Worm (Caenorhabditis elegans) whole organism, late embryonic: ENCODE data around the gene clec-62.

ENCODE experiments used
- F13H6.1 ChIP-seq: sonication (generic microtip); optimal IDR thresholded peaks from 2 replicates; lab custom pipeline; 2016; ENCODE audit warnings: missing genetic modification characterization, missing compliant biosample characterization
- K02D7.2 ChIP-seq: sonication (generic microtip); optimal IDR thresholded peaks from 2 replicates; lab custom pipeline; 2017; ENCODE audit warnings: mild to moderate bottlenecking, missing genetic modification characterization, missing compliant biosample characterization
- ama-1 ChIP-seq: fragments of 150-350 bp; optimal IDR thresholded peaks from 2 replicates; lab custom pipeline; 2014
- ceh-2 ChIP-seq: sonication (generic microtip); optimal IDR thresholded peaks from 2 replicates; lab custom pipeline; 2016; ENCODE audit warnings: missing genotype, missing genetic modification characterization, missing compliant biosample characterization
- ceh-31 ChIP-seq: sonication (generic microtip); optimal IDR thresholded peaks from 2 replicates; lab custom pipeline; 2016; ENCODE audit warnings: missing genetic modification characterization, missing compliant biosample characterization
- che-1 ChIP-seq: sonication (generic microtip); optimal IDR thresholded peaks from 2 replicates; lab custom pipeline; 2016; ENCODE audit warnings: mild to moderate bottlenecking, missing genetic modification characterization, missing compliant biosample characterization
- hlh-15 ChIP-seq: sonication (generic microtip); optimal IDR thresholded peaks from 2 replicates; lab custom pipeline; 2016; ENCODE audit warnings: missing genetic modification characterization, missing compliant biosample characterization
- nhr-11 ChIP-seq: fragments of 150-350 bp; optimal IDR thresholded peaks from 2 replicates; lab custom pipeline; 2014; ENCODE audit warnings: missing biosample characterization, missing genetic modification characterization
- pag-3 ChIP-seq: sonication (generic microtip); optimal IDR thresholded peaks from 2 replicates; lab custom pipeline; 2016; ENCODE audit warnings: missing compliant biosample characterization, missing genetic modification characterization, borderline replicate concordance
- pha-4 ChIP-seq: fragments of 150-350 bp; optimal IDR thresholded peaks from 2 replicates; lab custom pipeline; 2018; ENCODE audit warnings: missing biosample characterization, missing genetic modification reagents, missing genetic modification characterization
- pqm-1 ChIP-seq: sonication (generic microtip); optimal IDR thresholded peaks from 2 replicates; lab custom pipeline; 2016; ENCODE audit warnings: missing genetic modification characterization, missing compliant biosample characterization
- pros-1 ChIP-seq: fragments of 150-350 bp; optimal IDR thresholded peaks from 2 replicates; lab custom pipeline; 2014; ENCODE audit warnings: missing biosample characterization, missing genetic modification reagents, missing genetic modification characterization
- unc-86 ChIP-seq: sonication (generic microtip); optimal IDR thresholded peaks from 2 replicates; lab custom pipeline; 2016; ENCODE audit warnings: missing genetic modification characterization, missing compliant biosample characterization

DNA sequence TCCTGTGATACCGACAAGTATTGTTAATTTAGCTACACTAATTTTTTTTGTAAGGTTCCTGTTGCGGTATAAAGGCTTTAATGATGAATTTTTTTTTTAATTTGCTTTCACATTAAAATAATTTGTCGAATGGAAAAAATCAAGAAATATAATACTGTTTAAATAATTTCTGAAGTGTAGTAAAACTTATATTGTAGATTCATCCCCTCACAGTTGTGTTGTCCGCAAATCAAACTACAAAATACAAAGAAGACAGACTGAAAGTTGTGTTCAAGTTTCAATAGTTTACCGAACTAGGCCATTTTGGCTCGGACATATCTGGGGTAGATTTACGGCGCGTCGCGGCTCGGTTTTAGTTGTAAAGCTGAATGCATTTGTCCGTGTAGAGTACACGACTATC lies 2.4 kb upstream of the clec-62 start:
- no peak for TF ChIP-seq ama-1 (lab: Kevin White, UChicago)
- no peak for TF ChIP-seq K02D7.2 (tag; lab: Kevin White, UChicago)
- TF ChIP-seq nhr-11 (tag; lab: Kevin White, UChicago) = no peak
- no peak for TF ChIP-seq che-1 (tag; lab: Kevin White, UChicago)
- no peak for TF ChIP-seq pqm-1 (tag; lab: Kevin White, UChicago)
- no peak for TF ChIP-seq pha-4
- no peak for TF ChIP-seq pag-3 (tag; lab: Kevin White, UChicago)
- TF ChIP-seq unc-86 = no peak
- no peak for TF ChIP-seq hlh-15 (tag; lab: Kevin White, UChicago)
- no peak for TF ChIP-seq pros-1 (tag; lab: Kevin White, UChicago)
- no peak for TF ChIP-seq ceh-31 (tag; lab: Kevin White, UChicago)
- no peak for TF ChIP-seq ceh-2 (tag; lab: Kevin White, UChicago)
- TF ChIP-seq F13H6.1 (tag; lab: Kevin White, UChicago) = no peak
